Worm (Caenorhabditis elegans): Measurements from ENCODE around the gene C36H8.1.

Gene C36H8.1

ce11 chrIV:12748760-12749159 is 4.1 kb upstream of the C36H8.1 start:
- TF ChIP-seq B0310.2 (tag; optimal IDR thresholded peaks at IDR 0.05) (no peak), ceh-13 (GFP tag; optimal IDR thresholded peaks at IDR 0.05) (no peak), ceh-36 (tag; optimal IDR thresholded peaks at IDR 0.05) (no peak), hmg-4 (GFP tag; optimal IDR thresholded peaks at IDR 0.05) (no peak), hmbx-1 (tag; optimal IDR thresholded peaks at IDR 0.05) (no peak), ets-7 (tag; optimal IDR thresholded peaks at IDR 0.05) (no peak), tbx-11 (GFP tag; IDR thresholded peaks at IDR 0.05) (no peak), pes-1 (GFP tag; IDR thresholded peaks at IDR 0.05) (no peak), tbx-37 (GFP tag; conservative IDR thresholded peaks at IDR 0.05) (no peak), ama-1 (optimal IDR thresholded peaks at IDR 0.05) (no peak), F13C5.2 (tag; optimal IDR thresholded peaks at IDR 0.05) (no peak), scrt-1 (GFP tag; IDR thresholded peaks at IDR 0.05) (no peak), aly-1 (tag; optimal IDR thresholded peaks at IDR 0.05) (no peak), sea-1 (GFP tag; conservative IDR thresholded peaks at IDR 0.05) (no peak), tra-4 (tag; optimal IDR thresholded peaks at IDR 0.05) (no peak), flt-1 (GFP tag; IDR thresholded peaks at IDR 0.05) (no peak), hnd-1 (tag; optimal IDR thresholded peaks at IDR 0.05) (no peak)

DNA sequence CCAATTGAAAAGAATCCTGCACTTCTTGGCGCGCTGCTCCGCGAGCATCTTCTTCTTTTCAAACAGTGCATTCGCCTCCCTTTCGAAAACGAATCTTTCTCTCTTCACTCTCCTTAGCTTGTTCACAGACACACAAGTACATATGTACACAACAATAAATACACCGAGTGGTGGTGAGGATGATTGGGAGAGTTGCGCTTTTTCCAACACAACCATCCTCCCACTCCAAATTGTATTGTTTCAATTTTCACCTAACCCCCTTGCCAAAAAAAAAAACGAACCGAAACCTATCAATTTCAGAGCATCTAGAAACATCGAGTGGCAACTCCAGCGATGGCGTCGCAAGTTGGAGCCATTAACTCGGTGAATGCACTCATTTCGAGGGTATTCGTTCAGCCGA is 1.7 kb upstream of the C36H8.1 start, which contains the start of gene inx-6:
inx-6 (plus strand) TSS at position 301 of the 400 bp plus-strand sequence.
- TF ChIP-seq B0310.2 (tag; optimal IDR thresholded peaks at IDR 0.05) (no peak), hnd-1 (tag; optimal IDR thresholded peaks at IDR 0.05) (no peak), ceh-36 (tag; optimal IDR thresholded peaks at IDR 0.05) (no peak), tra-4 (tag; optimal IDR thresholded peaks at IDR 0.05) (no peak), pes-1 (GFP tag; IDR thresholded peaks at IDR 0.05) (no peak), F13C5.2 (tag; optimal IDR thresholded peaks at IDR 0.05) (no peak), hmbx-1 (tag; optimal IDR thresholded peaks at IDR 0.05) (no peak), ceh-13 (GFP tag; optimal IDR thresholded peaks at IDR 0.05) (no peak), aly-1 (tag; optimal IDR thresholded peaks at IDR 0.05) (no peak), scrt-1 (GFP tag; IDR thresholded peaks at IDR 0.05) (no peak), flt-1 (GFP tag; IDR thresholded peaks at IDR 0.05) (no peak), ama-1 (optimal IDR thresholded peaks at IDR 0.05) (no peak)

DNA sequence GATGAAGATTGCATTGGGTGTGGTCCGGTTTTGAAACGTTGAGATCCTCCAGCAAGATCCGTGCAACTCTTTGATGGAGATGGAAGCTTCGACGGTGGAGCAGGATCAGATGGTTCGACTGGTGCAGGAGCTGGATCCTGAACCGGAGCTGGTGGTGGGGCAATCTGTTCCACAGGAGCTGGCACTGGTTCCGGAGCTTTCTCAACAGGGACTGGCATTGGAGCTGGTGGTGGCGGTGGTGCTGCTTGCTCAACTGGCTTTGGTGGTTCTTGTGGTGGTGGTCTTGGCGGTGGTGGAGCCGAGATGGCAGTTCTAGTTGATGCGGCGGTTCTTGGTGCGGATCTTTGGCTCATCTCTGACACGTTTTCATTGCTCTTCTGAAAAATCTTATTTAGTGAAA is 933 bp downstream of the C36H8.1 start:
- TF ChIP-seq ceh-36 (tag; optimal IDR thresholded peaks at IDR 0.05) (no peak), ets-7 (tag; optimal IDR thresholded peaks at IDR 0.05) (no peak), hmbx-1 (tag; optimal IDR thresholded peaks at IDR 0.05) (no peak), ceh-13 (GFP tag; optimal IDR thresholded peaks at IDR 0.05) (no peak), pes-1 (GFP tag; IDR thresholded peaks at IDR 0.05) (no peak), sea-1 (GFP tag; conservative IDR thresholded peaks at IDR 0.05) (no peak), tbx-37 (GFP tag; conservative IDR thresholded peaks at IDR 0.05) (no peak), hnd-1 (tag; optimal IDR thresholded peaks at IDR 0.05) (no peak)

DNA sequence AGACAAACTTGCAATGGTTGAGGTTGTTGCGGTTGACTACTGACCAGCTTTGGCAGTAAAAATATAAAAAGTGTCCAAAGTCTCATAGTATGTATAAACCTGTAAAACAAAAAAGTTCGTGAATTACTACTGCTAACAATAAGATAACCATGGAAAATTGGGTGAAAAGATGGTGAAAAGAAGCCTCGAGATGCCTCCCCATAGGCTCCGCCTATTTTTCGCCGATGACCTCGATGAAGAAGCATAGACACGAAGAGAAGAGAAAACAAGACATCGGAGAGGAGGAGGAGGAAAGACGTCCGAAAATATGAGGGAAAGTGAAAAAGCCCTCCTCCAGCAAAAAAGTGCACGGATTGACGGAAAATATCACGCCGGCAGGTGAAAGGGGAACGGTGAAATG is 3.2 kb downstream of the C36H8.1 start, which contains the start of gene T23F6.5:
T23F6.5 (minus strand) TSS at position 101 of the 400 bp plus-strand sequence.
- TF ChIP-seq sea-1 (GFP tag; conservative IDR thresholded peaks at IDR 0.05) (no peak), hnd-1 (tag; optimal IDR thresholded peaks at IDR 0.05) (no peak), ceh-13 (GFP tag; optimal IDR thresholded peaks at IDR 0.05) (no peak), flt-1 (GFP tag; IDR thresholded peaks at IDR 0.05) (no peak), ama-1 (optimal IDR thresholded peaks at IDR 0.05) (no peak), tbx-37 (GFP tag; conservative IDR thresholded peaks at IDR 0.05) (no peak), aly-1 (tag; optimal IDR thresholded peaks at IDR 0.05) (no peak), pes-1 (GFP tag; IDR thresholded peaks at IDR 0.05) (no peak), ceh-36 (tag; optimal IDR thresholded peaks at IDR 0.05) (no peak), F13C5.2 (tag; optimal IDR thresholded peaks at IDR 0.05) (no peak), scrt-1 (GFP tag; IDR thresholded peaks at IDR 0.05) (no peak), hmbx-1 (tag; optimal IDR thresholded peaks at IDR 0.05) (no peak), tra-4 (tag; optimal IDR thresholded peaks at IDR 0.05) (no peak), tbx-11 (GFP tag; IDR thresholded peaks at IDR 0.05) (no peak), ets-7 (tag; optimal IDR thresholded peaks at IDR 0.05) (no peak), hmg-4 (GFP tag; optimal IDR thresholded peaks at IDR 0.05) (no peak), B0310.2 (tag; optimal IDR thresholded peaks at IDR 0.05) (no peak)

DNA sequence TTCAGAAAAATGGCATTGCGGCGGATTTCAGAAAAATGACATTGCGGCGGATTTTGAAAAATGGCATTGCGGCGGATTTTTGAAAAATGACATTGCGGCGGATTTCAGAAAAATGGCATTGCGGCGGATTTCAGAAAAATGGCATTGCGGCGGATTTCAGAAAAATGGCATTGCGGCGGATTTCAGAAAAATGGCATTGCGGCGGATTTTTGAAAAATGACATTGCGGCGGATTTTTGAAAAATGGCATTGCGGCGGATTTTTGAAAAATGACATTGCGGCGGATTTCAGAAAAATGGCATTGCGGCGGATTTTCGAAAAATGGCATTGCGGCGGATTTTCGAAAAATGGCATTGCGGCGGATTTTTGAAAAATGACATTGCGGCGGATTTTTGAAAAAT is 13.1 kb downstream of the C36H8.1 start:
- TF ChIP-seq pes-1 (GFP tag; IDR thresholded peaks at IDR 0.05), result 0 out of 2 replicates have a peak, but pooled peaks have one; percentile 30

DNA sequence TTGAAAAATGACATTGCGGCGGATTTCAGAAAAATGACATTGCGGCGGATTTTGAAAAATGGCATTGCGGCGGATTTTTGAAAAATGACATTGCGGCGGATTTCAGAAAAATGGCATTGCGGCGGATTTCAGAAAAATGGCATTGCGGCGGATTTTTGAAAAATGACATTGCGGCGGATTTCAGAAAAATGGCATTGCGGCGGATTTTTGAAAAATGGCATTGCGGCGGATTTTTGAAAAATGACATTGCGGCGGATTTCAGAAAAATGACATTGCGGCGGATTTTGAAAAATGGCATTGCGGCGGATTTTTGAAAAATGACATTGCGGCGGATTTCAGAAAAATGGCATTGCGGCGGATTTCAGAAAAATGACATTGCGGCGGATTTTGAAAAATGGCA is 14.0 kb downstream of the C36H8.1 start:
- TF ChIP-seq tbx-37 (GFP tag; conservative IDR thresholded peaks at IDR 0.05) (0 out of 2 replicates have a peak, but pooled peaks have one; percentile 16), sea-1 (GFP tag; conservative IDR thresholded peaks at IDR 0.05) (0 out of 2 replicates have a peak, but pooled peaks have one; percentile 7), tbx-11 (GFP tag; IDR thresholded peaks at IDR 0.05) (peak; percentile 60; the same call in 1 of the 2 replicates), pes-1 (GFP tag; IDR thresholded peaks at IDR 0.05) (0 out of 2 replicates have a peak, but pooled peaks have one; percentile 14)

ce11 chrIV:12728162-12728561 is 16.5 kb downstream of the C36H8.1 start:
- TF ChIP-seq flt-1 (GFP tag; IDR thresholded peaks at IDR 0.05) (no peak), ets-7 (tag; optimal IDR thresholded peaks at IDR 0.05) (no peak), hnd-1 (tag; optimal IDR thresholded peaks at IDR 0.05) (no peak), hmg-4 (GFP tag; optimal IDR thresholded peaks at IDR 0.05) (no peak), aly-1 (tag; optimal IDR thresholded peaks at IDR 0.05) (no peak), pes-1 (GFP tag; IDR thresholded peaks at IDR 0.05) (no peak), scrt-1 (GFP tag; IDR thresholded peaks at IDR 0.05) (no peak), tbx-37 (GFP tag; conservative IDR thresholded peaks at IDR 0.05) (no peak), B0310.2 (tag; optimal IDR thresholded peaks at IDR 0.05) (no peak), sea-1 (GFP tag; conservative IDR thresholded peaks at IDR 0.05) (no peak), tra-4 (tag; optimal IDR thresholded peaks at IDR 0.05) (no peak)

ce11 chrIV:12725925-12726324 is 18.7 kb downstream of the C36H8.1 start:
- no peak for TF ChIP-seq ceh-36 (tag; optimal IDR thresholded peaks at IDR 0.05)

All from whole organism, early embryonic.